Fruit fly (Drosophila melanogaster) whole organism, adult: ENCODE data around the gene kirre.

Experiments used
- CG11617 ChIP-seq: fragments of 200-800 bp; sonication (Bioruptor generic); optimal IDR thresholded peaks from 2 replicates; lab custom pipeline; 2017; ENCODE audit warnings: mild to moderate bottlenecking, missing biosample characterization, missing genetic modification reagents, missing genetic modification characterization
- CG12768 ChIP-seq: fragments of 200-800 bp; sonication (Bioruptor generic); optimal IDR thresholded peaks from 2 replicates; lab custom pipeline; 2017; ENCODE audit warnings: missing biosample characterization, missing genetic modification characterization, mild to moderate bottlenecking, moderate library complexity, missing genetic modification reagents
- CG14711 ChIP-seq: fragments of 200-800 bp; sonication (Bioruptor generic); optimal IDR thresholded peaks from 2 replicates; lab custom pipeline; 2018; ENCODE audit warnings: missing biosample characterization, mild to moderate bottlenecking, missing genetic modification characterization, moderate library complexity
- CG1620 ChIP-seq: fragments of 200-800 bp; sonication (Bioruptor generic); optimal IDR thresholded peaks from 2 replicates; lab custom pipeline; 2016; ENCODE audit warnings: missing biosample characterization, missing genetic modification characterization
- CG33017 ChIP-seq: fragments of 200-800 bp; sonication (Bioruptor generic); optimal IDR thresholded peaks from 2 replicates; lab custom pipeline; 2018; ENCODE audit warnings: missing biosample characterization, mild to moderate bottlenecking, missing genetic modification characterization, moderate library complexity
- CG5204 ChIP-seq: fragments of 200-800 bp; sonication (Bioruptor generic); optimal IDR thresholded peaks from 2 replicates; lab custom pipeline; 2016; ENCODE audit warnings: missing biosample characterization, missing genetic modification characterization
- CG7045 ChIP-seq: fragments of 200-800 bp; sonication (Bioruptor generic); optimal IDR thresholded peaks from 2 replicates; lab custom pipeline; 2017; ENCODE audit warnings: missing biosample characterization, mild to moderate bottlenecking, missing genetic modification characterization
- CG7101 ChIP-seq: fragments of 200-800 bp; sonication (Bioruptor generic); optimal IDR thresholded peaks from 2 replicates; lab custom pipeline; 2018; ENCODE audit warnings: missing biosample characterization, mild to moderate bottlenecking, missing genetic modification characterization, moderate library complexity
- Clk ChIP-seq: fragments of 200-800 bp; sonication (Bioruptor generic); optimal IDR thresholded peaks from 2 replicates; lab custom pipeline; 2017; ENCODE audit warnings: missing biosample characterization, missing genetic modification characterization
- Crg-1 ChIP-seq: fragments of 200-800 bp; sonication (Bioruptor generic); optimal IDR thresholded peaks from 2 replicates; lab custom pipeline; 2016; ENCODE audit warnings: missing biosample characterization, missing genetic modification characterization
- Hr96 ChIP-seq: fragments of 200-800 bp; sonication (Bioruptor generic); optimal IDR thresholded peaks from 2 replicates; lab custom pipeline; 2016; ENCODE audit warnings: missing biosample characterization, missing genetic modification characterization
- Mnt ChIP-seq: fragments of 200-800 bp; sonication (Bioruptor generic); optimal IDR thresholded peaks from 2 replicates; lab custom pipeline; 2016; ENCODE audit warnings: missing biosample characterization, mild to moderate bottlenecking, missing genetic modification characterization
- bab1 ChIP-seq: fragments of 200-800 bp; sonication (Bioruptor generic); optimal IDR thresholded peaks from 3 replicates; lab custom pipeline; 2019; ENCODE audit warnings: missing biosample characterization, mild to moderate bottlenecking, missing genetic modification characterization, moderate library complexity
- cic ChIP-seq: fragments of 200-800 bp; sonication (Bioruptor generic); optimal IDR thresholded peaks from 2 replicates; lab custom pipeline; 2017; ENCODE audit warnings: missing biosample characterization, mild to moderate bottlenecking, missing genetic modification characterization, moderate library complexity
- cnc ChIP-seq, 2 experiments: fragments of >200 bp; optimal IDR thresholded peaks; 2 replicates each; lab custom pipeline; 2017
- kay ChIP-seq: fragments of 200-800 bp; sonication (Bioruptor generic); peaks from one replicate; lab custom pipeline; 2016; ENCODE audit warnings: missing biosample characterization, missing genetic modification characterization, borderline replicate concordance
- ovo ChIP-seq: fragments of 200-800 bp; sonication (Bioruptor generic); optimal IDR thresholded peaks from 2 replicates; lab custom pipeline; 2016; ENCODE audit warnings: missing biosample characterization, missing genetic modification characterization
- pad ChIP-seq: fragments of 200-800 bp; sonication (Bioruptor generic); optimal IDR thresholded peaks from 3 replicates; lab custom pipeline; 2017; ENCODE audit warnings: missing biosample characterization, missing genetic modification characterization, mild to moderate bottlenecking, moderate library complexity, missing genetic modification reagents
- tj ChIP-seq: fragments of 200-800 bp; sonication (Bioruptor generic); optimal IDR thresholded peaks from 3 replicates; lab custom pipeline; 2017; ENCODE audit warnings: missing biosample characterization, mild to moderate bottlenecking, missing genetic modification characterization, moderate library complexity
- toe ChIP-seq: fragments of 200-800 bp; sonication (Bioruptor generic); optimal IDR thresholded peaks from 2 replicates; lab custom pipeline; 2016; ENCODE audit warnings: missing biosample characterization, missing genetic modification characterization

kirre gene

DNA sequence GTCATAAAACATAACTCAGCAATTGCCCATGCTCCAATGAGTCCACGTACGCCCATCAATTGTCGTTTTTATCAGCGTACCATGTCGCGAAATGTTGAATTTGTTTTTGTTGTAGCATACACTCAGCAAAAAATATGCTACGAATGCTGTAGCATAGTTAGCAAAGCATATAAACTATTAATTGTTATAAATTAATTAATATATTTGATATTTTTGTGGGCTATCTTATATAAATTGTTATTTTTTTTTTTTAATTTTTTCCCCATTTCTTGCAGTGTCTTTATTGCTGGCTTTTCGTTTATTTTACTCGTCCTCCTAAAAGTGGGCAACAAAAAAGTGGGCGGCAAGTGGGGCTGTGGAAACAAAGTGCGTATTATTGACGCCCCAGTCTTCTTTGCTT is 368.7 kb downstream of the kirre start:
- no peak for TF ChIP-seq toe (GFP tag; lab: Kevin White, UChicago)
- no peak for TF ChIP-seq pad (GFP tag; lab: Kevin White, UChicago)
- no peak for TF ChIP-seq tj (GFP tag; lab: Kevin White, UChicago)
- TF ChIP-seq CG1620 (GFP tag; lab: Kevin White, UChicago) = no peak
- TF ChIP-seq Hr96 (GFP tag; lab: Kevin White, UChicago) = no peak
- TF ChIP-seq CG33017 (tag; lab: Kevin White, UChicago) = no peak
- no peak for TF ChIP-seq bab1 (GFP tag; lab: Kevin White, UChicago)
- no peak for TF ChIP-seq CG14711
- TF ChIP-seq Mnt = no peak
- TF ChIP-seq CG5204 (GFP tag; lab: Kevin White, UChicago) = no peak
- TF ChIP-seq CG11617 (GFP tag; lab: Kevin White, UChicago) = no peak
- TF ChIP-seq cic (GFP tag; lab: Kevin White, UChicago) = no peak

DNA sequence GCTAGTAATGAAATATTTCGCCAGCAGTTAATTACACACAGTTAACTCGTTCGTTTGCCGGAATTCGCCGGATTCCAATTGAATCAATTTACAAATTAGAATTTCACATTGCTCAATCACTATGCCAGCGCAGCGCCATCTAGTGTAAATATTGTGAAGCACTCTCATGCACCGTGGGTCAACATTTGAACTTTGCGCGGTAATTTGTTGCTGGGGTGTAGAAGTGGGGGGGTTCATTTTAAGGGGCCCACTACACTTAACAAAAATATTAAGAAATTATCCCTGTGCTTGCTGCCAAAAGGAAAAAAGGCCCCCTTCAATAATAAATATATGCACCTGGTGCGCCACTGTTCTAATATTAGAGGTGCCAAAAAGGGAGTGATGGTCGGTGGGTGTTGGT is 383.4 kb downstream of the kirre start:
- no peak for TF ChIP-seq ovo (GFP tag; lab: Kevin White, UChicago)
- no peak for TF ChIP-seq CG14711
- no peak for TF ChIP-seq bab1 (GFP tag; lab: Kevin White, UChicago)
- TF ChIP-seq cic (GFP tag; lab: Kevin White, UChicago) = no peak
- TF ChIP-seq Crg-1 (GFP tag; lab: Kevin White, UChicago) = no peak
- no peak for TF ChIP-seq CG7045 (GFP tag; lab: Kevin White, UChicago)
- TF ChIP-seq CG5204 (GFP tag; lab: Kevin White, UChicago) = no peak
- no peak for TF ChIP-seq pad (GFP tag; lab: Kevin White, UChicago)
- TF ChIP-seq CG12768 (GFP tag; lab: Kevin White, UChicago) = no peak
- no peak for TF ChIP-seq CG7101 (tag; lab: Kevin White, UChicago)
- TF ChIP-seq cnc (optimal IDR thresholded peaks at IDR 0.05; lab: Kevin White, UChicago) = no peak
- TF ChIP-seq tj (GFP tag; lab: Kevin White, UChicago) = no peak
- TF ChIP-seq CG33017 (tag; lab: Kevin White, UChicago) = no peak
- no peak for TF ChIP-seq Clk (GFP tag; lab: Kevin White, UChicago)
- TF ChIP-seq Mnt = no peak

DNA sequence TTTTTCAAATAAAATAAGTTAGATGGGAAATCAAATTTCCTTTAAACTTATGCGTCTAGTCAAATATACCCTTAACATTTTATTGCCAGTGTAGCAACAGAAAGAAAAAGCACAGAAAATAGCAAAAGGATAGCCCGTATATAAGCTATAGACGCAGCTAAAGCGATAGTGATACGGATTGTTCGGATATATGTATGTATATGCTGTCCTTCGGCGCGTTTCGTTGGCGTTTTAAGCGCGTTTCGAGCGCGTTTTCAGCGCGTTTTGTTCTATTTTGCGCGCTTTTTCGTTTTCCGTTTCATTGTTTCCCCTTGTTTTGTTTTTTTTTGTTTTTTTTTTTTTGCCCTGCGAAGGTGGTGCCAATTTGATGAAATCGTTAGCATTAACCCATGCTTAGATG is 387.4 kb downstream of the kirre start:
- no peak for TF ChIP-seq Mnt
- TF ChIP-seq CG12768 (GFP tag; lab: Kevin White, UChicago) = no peak
- no peak for TF ChIP-seq Clk (GFP tag; lab: Kevin White, UChicago)
- TF ChIP-seq CG14711 = no peak
- no peak for TF ChIP-seq cic (GFP tag; lab: Kevin White, UChicago)
- TF ChIP-seq Hr96 (GFP tag; lab: Kevin White, UChicago) = no peak
- no peak for TF ChIP-seq CG7045 (GFP tag; lab: Kevin White, UChicago)
- TF ChIP-seq pad (GFP tag; lab: Kevin White, UChicago) = no peak
- no peak for TF ChIP-seq CG1620 (GFP tag; lab: Kevin White, UChicago)
- no peak for TF ChIP-seq tj (GFP tag; lab: Kevin White, UChicago)
- TF ChIP-seq CG7101 (tag; lab: Kevin White, UChicago) = no peak
- no peak for TF ChIP-seq Crg-1 (GFP tag; lab: Kevin White, UChicago)
- no peak for TF ChIP-seq CG33017 (tag; lab: Kevin White, UChicago)
- no peak for TF ChIP-seq bab1 (GFP tag; lab: Kevin White, UChicago)
- TF ChIP-seq CG5204 (GFP tag; lab: Kevin White, UChicago) = no peak
- TF ChIP-seq toe (GFP tag; lab: Kevin White, UChicago) = no peak
- no peak for TF ChIP-seq cnc (optimal IDR thresholded peaks at IDR 0.05; lab: Kevin White, UChicago)
- TF ChIP-seq kay (GFP tag; lab: Kevin White, UChicago) = no peak
- TF ChIP-seq CG11617 (GFP tag; lab: Kevin White, UChicago) = no peak

DNA sequence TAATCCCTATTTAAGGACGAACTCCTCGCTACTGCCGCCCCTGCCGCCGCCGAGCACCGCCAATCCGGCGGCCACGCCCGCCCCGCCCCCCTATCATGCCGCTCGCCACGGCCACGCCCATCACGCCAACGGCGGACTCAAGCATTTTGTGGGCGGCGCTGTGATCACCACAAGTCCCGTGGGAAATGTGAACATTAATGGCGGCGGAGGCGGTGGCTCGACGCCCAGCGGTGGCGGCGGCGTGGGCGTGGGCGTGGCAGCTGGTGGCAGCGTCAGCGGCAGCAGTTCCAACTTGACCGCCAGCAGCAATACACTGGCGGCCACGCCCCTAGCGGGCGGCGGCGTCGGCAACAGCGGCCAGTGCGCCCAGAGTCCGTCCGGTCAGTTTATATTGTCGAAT is 391.8 kb downstream of the kirre start:
- TF ChIP-seq ovo (GFP tag; lab: Kevin White, UChicago) (no peak), CG1620 (GFP tag; lab: Kevin White, UChicago) (no peak), kay (GFP tag; lab: Kevin White, UChicago) (no peak), CG5204 (GFP tag; lab: Kevin White, UChicago) (no peak), CG12768 (GFP tag; lab: Kevin White, UChicago) (no peak), CG7045 (GFP tag; lab: Kevin White, UChicago) (no peak), CG11617 (GFP tag; lab: Kevin White, UChicago) (no peak)

DNA sequence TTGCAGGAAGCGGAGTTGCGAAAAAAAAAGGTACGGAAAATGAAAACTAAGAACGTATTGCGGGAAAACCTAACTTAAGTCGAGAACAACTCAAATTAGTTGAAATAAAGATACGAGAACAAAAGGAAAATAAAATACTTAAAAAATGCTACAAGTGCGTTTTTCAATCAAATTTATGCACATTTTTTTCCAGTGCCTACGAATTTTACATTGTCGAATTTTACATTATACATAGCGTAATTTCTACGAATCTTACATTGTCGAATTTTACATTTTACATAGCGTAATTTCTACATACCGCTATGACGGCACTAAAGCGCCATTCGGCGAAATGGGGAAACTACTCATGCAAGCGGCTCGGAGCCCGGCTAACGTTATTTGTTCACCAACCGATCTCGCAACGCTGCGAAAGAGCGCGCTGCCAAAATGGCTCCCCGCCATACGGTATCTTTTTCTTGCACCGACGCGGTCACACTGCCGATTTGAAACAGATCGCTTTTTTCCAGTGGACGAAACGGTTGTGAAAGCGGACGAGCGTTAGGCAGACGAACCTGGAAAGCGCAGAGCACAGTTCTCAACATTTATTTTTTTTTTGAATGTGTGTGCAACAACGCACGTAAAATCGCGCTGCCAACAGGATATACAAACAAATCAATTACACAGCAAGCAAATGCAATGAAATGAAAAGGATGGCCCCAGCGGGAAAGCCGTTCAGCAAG is 394.4 kb downstream of the kirre start, which contains the start of gene N:
Gene N, plus strand, starts transcription at position 488 of the 719 bp plus-strand sequence.
- TF ChIP-seq bab1 (GFP tag; lab: Kevin White, UChicago) (peak; percentile 80), ovo (GFP tag; lab: Kevin White, UChicago) (peak; percentile 13), Hr96 (GFP tag; lab: Kevin White, UChicago) (no peak), Crg-1 (GFP tag; lab: Kevin White, UChicago) (peak; percentile 44), Mnt (no peak), cic (GFP tag; lab: Kevin White, UChicago) (no peak), pad (GFP tag; lab: Kevin White, UChicago) (peak; percentile 4), CG1620 (GFP tag; lab: Kevin White, UChicago) (peak; percentile 25)

DNA sequence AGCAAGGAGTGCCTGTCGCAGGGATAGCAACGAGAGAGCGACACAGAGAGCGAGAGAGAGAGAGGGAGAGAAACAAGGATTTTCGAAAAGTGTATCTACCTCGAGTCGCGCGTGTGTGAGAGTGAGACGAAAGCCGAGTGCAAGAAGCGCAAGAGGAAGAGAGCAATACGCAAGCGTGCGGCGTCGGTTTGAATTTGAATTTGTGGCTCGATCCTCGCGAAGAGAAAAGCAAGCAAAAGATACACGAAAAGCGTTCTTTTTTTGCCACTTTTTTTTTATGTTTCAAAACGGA is 394.9 kb downstream of the kirre start:
- TF ChIP-seq CG11617 (GFP tag; lab: Kevin White, UChicago) (no peak), CG1620 (GFP tag; lab: Kevin White, UChicago) (no peak), CG12768 (GFP tag; lab: Kevin White, UChicago) (no peak), CG5204 (GFP tag; lab: Kevin White, UChicago) (no peak), cnc (optimal IDR thresholded peaks at IDR 0.05; lab: Kevin White, UChicago) (no peak), kay (GFP tag; lab: Kevin White, UChicago) (no peak), CG33017 (tag; lab: Kevin White, UChicago) (no peak), cic (GFP tag; lab: Kevin White, UChicago) (no peak), CG14711 (no peak), pad (GFP tag; lab: Kevin White, UChicago) (no peak), tj (GFP tag; lab: Kevin White, UChicago) (no peak)
